Fruit fly (Drosophila melanogaster) whole organism, embryonic: ENCODE results near the gene Ubc6.

Experiments used
- Awh ChIP-seq: fragments of 200-800 bp; sonication (Bioruptor generic); IDR thresholded peaks from 2 replicates; pipeline ENCODE4, ENCODE4 v1.3.6; 2022; ENCODE audit warnings: missing biosample characterization, missing genetic modification characterization
- B-H1 ChIP-seq: fragments of 200-800 bp; sonication (Bioruptor generic); IDR thresholded peaks from 3 replicates; pipeline ENCODE4 v1.3.6; 2022; ENCODE audit warnings: missing biosample characterization, missing genetic modification characterization
- CG10543 ChIP-seq: fragments of 200-800 bp; sonication (Bioruptor generic); optimal IDR thresholded peaks from 3 replicates; lab custom pipeline; 2017; ENCODE audit warnings: missing biosample characterization, mild to moderate bottlenecking, missing genetic modification characterization, moderate library complexity
- CG1602 ChIP-seq: fragments of 200-800 bp; sonication (Bioruptor generic); optimal IDR thresholded peaks from 3 replicates; lab custom pipeline; 2016; ENCODE audit warnings: missing biosample characterization, missing genetic modification characterization
- CG1603 ChIP-seq: fragments of 200-800 bp; sonication (Bioruptor generic); optimal IDR thresholded peaks from 2 replicates; lab custom pipeline; 2019; ENCODE audit warnings: missing biosample characterization, mild to moderate bottlenecking, missing genetic modification characterization, moderate library complexity
- CG16779 ChIP-seq: fragments of 200-800 bp; sonication (Bioruptor generic); IDR thresholded peaks from 2 replicates; pipeline ENCODE4 v1.3.6; 2022; ENCODE audit warnings: missing biosample characterization, missing genetic modification characterization
- CG17359 ChIP-seq: fragments of 200-800 bp; sonication (Bioruptor generic); optimal IDR thresholded peaks from 3 replicates; lab custom pipeline; 2018; ENCODE audit warnings: missing biosample characterization, mild to moderate bottlenecking, missing genetic modification characterization, moderate library complexity
- CG2199 ChIP-seq: fragments of 200-800 bp; sonication (Bioruptor generic); IDR thresholded peaks from 3 replicates; pipeline ENCODE4 v1.3.6; 2022; ENCODE audit warnings: missing biosample characterization, missing genetic modification characterization
- CG2202 ChIP-seq: fragments of 200-800 bp; sonication (Bioruptor generic); optimal IDR thresholded peaks from 2 replicates; lab custom pipeline; 2018; ENCODE audit warnings: missing biosample characterization, mild to moderate bottlenecking, missing genetic modification characterization
- CG2678 ChIP-seq: fragments of 200-800 bp; sonication (Bioruptor generic); optimal IDR thresholded peaks from 3 replicates; lab custom pipeline; 2019; ENCODE audit warnings: missing biosample characterization, mild to moderate bottlenecking, missing genetic modification characterization, moderate library complexity
- CG3407 ChIP-seq: fragments of 200-800 bp; sonication (Bioruptor generic); optimal IDR thresholded peaks from 2 replicates; lab custom pipeline; 2018; ENCODE audit warnings: missing biosample characterization, mild to moderate bottlenecking, missing genetic modification characterization
- CG5953 ChIP-seq: fragments of 200-800 bp; sonication (Bioruptor generic); IDR thresholded peaks from 2 replicates; pipeline ENCODE4 v1.3.6; 2022; ENCODE audit warnings: missing biosample characterization, missing genetic modification characterization
- CG6272 ChIP-seq: fragments of 200-800 bp; sonication (Bioruptor generic); IDR thresholded peaks from 2 replicates; pipeline ENCODE4 v1.3.6; 2022; ENCODE audit warnings: missing biosample characterization, missing genetic modification characterization
- D19A ChIP-seq: fragments of 200-800 bp; optimal IDR thresholded peaks from 3 replicates; lab custom pipeline; 2019; ENCODE audit warnings: missing biosample characterization, mild to moderate bottlenecking, missing genetic modification characterization, moderate library complexity
- D19B ChIP-seq: fragments of 200-800 bp; sonication (Bioruptor generic); optimal IDR thresholded peaks from 2 replicates; lab custom pipeline; 2017; ENCODE audit warnings: missing biosample characterization, mild to moderate bottlenecking, missing genetic modification characterization
- Deaf1 ChIP-seq: fragments of 200-800 bp; optimal IDR thresholded peaks from 3 replicates; lab custom pipeline; 2019; ENCODE audit warnings: missing biosample characterization, mild to moderate bottlenecking, missing genetic modification characterization, moderate library complexity
- Dek ChIP-seq: fragments of 200-800 bp; sonication (Bioruptor generic); optimal IDR thresholded peaks from 3 replicates; lab custom pipeline; 2019; ENCODE audit warnings: missing biosample characterization, mild to moderate bottlenecking, missing genetic modification characterization, moderate library complexity
- Ets97D ChIP-seq: fragments of 200-800 bp; sonication (Bioruptor generic); optimal IDR thresholded peaks from 3 replicates; lab custom pipeline; 2016; ENCODE audit warnings: missing biosample characterization, missing genetic modification characterization
- H2.0 ChIP-seq: fragments of 200-800 bp; sonication (Bioruptor generic); IDR thresholded peaks from 2 replicates; pipeline ENCODE4 v1.3.6; 2022; ENCODE audit warnings: missing biosample characterization, missing genetic modification characterization
- HLHmδ ChIP-seq: fragments of 200-800 bp; sonication (Bioruptor generic); optimal IDR thresholded peaks from 2 replicates; lab custom pipeline; 2018; ENCODE audit warnings: missing biosample characterization, mild to moderate bottlenecking, missing genetic modification characterization, moderate library complexity
- Hr3 ChIP-seq: fragments of 200-800 bp; sonication (Bioruptor generic); optimal IDR thresholded peaks from 3 replicates; lab custom pipeline; 2016; ENCODE audit warnings: missing biosample characterization, missing genetic modification characterization
- Hsf ChIP-seq: fragments of 200-800 bp; sonication (Bioruptor generic); optimal IDR thresholded peaks from 3 replicates; lab custom pipeline; 2016; ENCODE audit warnings: missing biosample characterization, missing genetic modification characterization
- Lim3 ChIP-seq: fragments of 200-800 bp; sonication (Bioruptor generic); IDR thresholded peaks from 2 replicates; pipeline ENCODE4 v1.3.6; 2022; ENCODE audit warnings: missing biosample characterization, missing genetic modification characterization
- Med ChIP-seq: fragments of 200-800 bp; sonication (Bioruptor generic); peaks from one replicate; lab custom pipeline; 2016; ENCODE audit warnings: missing biosample characterization, missing genetic modification characterization, mild to moderate bottlenecking, inconsistent platforms, moderate library complexity
- NFAT ChIP-seq: fragments of 200-800 bp; sonication (Bioruptor generic); IDR thresholded peaks from 2 replicates; pipeline ENCODE4 v1.3.6; 2022; ENCODE audit warnings: missing biosample characterization, missing genetic modification characterization
- Oaz ChIP-seq: fragments of 200-800 bp; sonication (Bioruptor generic); IDR thresholded peaks from 2 replicates; pipeline ENCODE4 v1.3.6; 2022; ENCODE audit warnings: missing biosample characterization, missing genetic modification characterization
- Ssrp ChIP-seq: fragments of 200-800 bp; sonication (Bioruptor generic); optimal IDR thresholded peaks from 2 replicates; lab custom pipeline; 2018; ENCODE audit warnings: missing biosample characterization, mild to moderate bottlenecking, missing genetic modification characterization, moderate library complexity
- Xrp1 ChIP-seq: fragments of 200-800 bp; sonication (Bioruptor generic); IDR thresholded peaks from 2 replicates; pipeline ENCODE4 v1.3.6; 2022; ENCODE audit warnings: missing biosample characterization, missing genetic modification characterization
- YL-1 ChIP-seq: fragments of 200-800 bp; sonication (Bioruptor generic); optimal IDR thresholded peaks from 3 replicates; lab custom pipeline; 2017; ENCODE audit warnings: missing biosample characterization, mild to moderate bottlenecking, missing genetic modification characterization
- ap ChIP-seq: fragments of 200-800 bp; sonication (Bioruptor generic); IDR thresholded peaks from 2 replicates; pipeline ENCODE4 v1.3.6; 2022; ENCODE audit warnings: missing biosample characterization, missing genetic modification characterization
- ara ChIP-seq: fragments of 200-800 bp; sonication (Bioruptor generic); IDR thresholded peaks from 2 replicates; pipeline ENCODE4 v1.3.6; 2022; ENCODE audit warnings: missing biosample characterization, missing genetic modification characterization
- az2 ChIP-seq: fragments of 200-800 bp; sonication (Bioruptor generic); optimal IDR thresholded peaks from 3 replicates; lab custom pipeline; 2016; ENCODE audit warnings: missing biosample characterization, missing genetic modification characterization
- bbx ChIP-seq: fragments of 200-800 bp; sonication (Bioruptor generic); IDR thresholded peaks from 2 replicates; pipeline ENCODE4 v1.3.6; 2022; ENCODE audit warnings: missing biosample characterization, missing genetic modification characterization; ENCODE audit not compliant: partially characterized antibody
- chinmo ChIP-seq: fragments of 200-800 bp; sonication (Bioruptor generic); IDR thresholded peaks from 4 replicates; pipeline ENCODE4 v1.3.6; 2022; ENCODE audit warnings: missing biosample characterization, missing genetic modification characterization; ENCODE audit not compliant: partially characterized antibody
- chm ChIP-seq: fragments of 200-800 bp; sonication (Bioruptor generic); IDR thresholded peaks from 2 replicates; pipeline ENCODE4 v1.3.6; 2022; ENCODE audit warnings: missing biosample characterization, missing genetic modification characterization
- corto ChIP-seq: fragments of 200-800 bp; sonication (Bioruptor generic); optimal IDR thresholded peaks from 2 replicates; lab custom pipeline; 2016; ENCODE audit warnings: missing biosample characterization, mild to moderate bottlenecking, missing genetic modification characterization, moderate library complexity
- cwo ChIP-seq: fragments of 200-800 bp; sonication (Bioruptor generic); optimal IDR thresholded peaks from 3 replicates; lab custom pipeline; 2017; ENCODE audit warnings: missing biosample characterization, missing genetic modification characterization, mild to moderate bottlenecking, moderate library complexity, missing genetic modification reagents
- fd96Cb ChIP-seq: fragments of 200-800 bp; sonication (Bioruptor generic); optimal IDR thresholded peaks from 2 replicates; lab custom pipeline; 2018; ENCODE audit warnings: missing biosample characterization, mild to moderate bottlenecking, missing genetic modification characterization, moderate library complexity
- gsb-n ChIP-seq: fragments of 200-800 bp; sonication (Bioruptor generic); optimal IDR thresholded peaks from 3 replicates; lab custom pipeline; 2018; ENCODE audit warnings: missing biosample characterization, mild to moderate bottlenecking, missing genetic modification characterization
- h ChIP-seq: fragments of >200 bp; optimal IDR thresholded peaks from 2 replicates; lab custom pipeline; 2017
- ham ChIP-seq: fragments of 200-800 bp; sonication (Bioruptor generic); IDR thresholded peaks from 2 replicates; pipeline ENCODE4 v1.3.6; 2022; ENCODE audit warnings: missing biosample characterization, missing genetic modification characterization
- salm ChIP-seq: fragments of 200-800 bp; sonication (Bioruptor generic); optimal IDR thresholded peaks from 2 replicates; lab custom pipeline; 2018; ENCODE audit warnings: missing biosample characterization, mild to moderate bottlenecking, missing genetic modification characterization
- sna ChIP-seq: fragments of 200-800 bp; sonication (Bioruptor generic); IDR thresholded peaks from 2 replicates; pipeline ENCODE4 v1.3.6; 2022; ENCODE audit warnings: missing biosample characterization, missing genetic modification characterization; ENCODE audit not compliant: partially characterized antibody
- twi ChIP-seq: fragments of 200-800 bp; optimal IDR thresholded peaks from 2 replicates; lab custom pipeline; 2019; ENCODE audit warnings: missing biosample characterization, mild to moderate bottlenecking, missing genetic modification characterization, moderate library complexity
- tx ChIP-seq: fragments of 200-800 bp; sonication (Bioruptor generic); optimal IDR thresholded peaks from 2 replicates; lab custom pipeline; 2016; ENCODE audit warnings: missing biosample characterization, missing genetic modification characterization
- z ChIP-seq: fragments of 200-800 bp; sonication (Bioruptor generic); IDR thresholded peaks from 3 replicates; pipeline ENCODE4 v1.3.6; 2022; ENCODE audit warnings: missing biosample characterization, missing genetic modification characterization
- zfh2 ChIP-seq: fragments of 200-800 bp; sonication (Bioruptor generic); optimal IDR thresholded peaks from 2 replicates; lab custom pipeline; 2016; ENCODE audit warnings: missing biosample characterization, missing genetic modification characterization

Gene Ubc6

DNA sequence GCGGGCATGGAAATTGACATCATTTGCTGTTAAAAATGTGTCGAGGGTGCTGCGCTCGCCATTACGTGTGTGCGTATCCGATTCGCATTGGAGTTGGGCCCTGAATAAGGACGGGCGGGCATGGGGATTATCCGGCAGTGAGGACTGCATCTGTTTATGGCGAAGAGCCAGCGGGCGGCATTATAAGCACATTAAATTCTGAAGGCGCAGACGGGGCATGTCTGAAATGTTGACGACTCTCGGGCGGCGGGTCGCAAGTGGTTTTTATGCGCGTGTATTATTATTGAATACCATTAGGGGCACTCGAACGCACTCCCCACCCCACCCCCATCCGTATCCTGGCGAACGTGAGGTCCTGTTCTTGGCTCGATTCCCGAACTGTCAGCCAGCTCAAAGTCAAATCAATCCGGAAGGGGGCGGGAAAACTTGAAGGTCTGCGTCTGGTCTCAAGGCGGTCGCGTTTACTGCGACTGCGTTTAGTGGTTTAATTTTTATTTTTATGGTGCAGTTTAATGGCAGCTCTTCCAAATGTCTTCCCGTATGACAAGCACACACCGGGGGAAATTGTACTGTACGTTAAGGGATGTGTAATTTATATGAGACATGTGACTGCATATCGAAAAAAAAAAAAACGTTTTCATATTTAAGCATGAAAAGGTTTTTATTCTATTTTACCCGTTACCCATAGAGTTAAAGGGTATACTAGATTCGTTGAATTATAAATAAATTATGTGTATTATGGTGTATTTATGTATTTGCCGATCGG is 26.0 kb upstream of the Ubc6 start (continued):
- TF ChIP-seq CG2199 (GFP tag; lab: Robert Waterston, UW) (no peak; the same call in 2 of the 3 replicates), YL-1 (GFP tag; lab: Kevin White, UChicago) (no peak), Ets97D (GFP tag; lab: Kevin White, UChicago) (no peak), HLHmδ (GFP tag; lab: Kevin White, UChicago) (no peak), NFAT (GFP tag; lab: Robert Waterston, UW) (no peak)

DNA sequence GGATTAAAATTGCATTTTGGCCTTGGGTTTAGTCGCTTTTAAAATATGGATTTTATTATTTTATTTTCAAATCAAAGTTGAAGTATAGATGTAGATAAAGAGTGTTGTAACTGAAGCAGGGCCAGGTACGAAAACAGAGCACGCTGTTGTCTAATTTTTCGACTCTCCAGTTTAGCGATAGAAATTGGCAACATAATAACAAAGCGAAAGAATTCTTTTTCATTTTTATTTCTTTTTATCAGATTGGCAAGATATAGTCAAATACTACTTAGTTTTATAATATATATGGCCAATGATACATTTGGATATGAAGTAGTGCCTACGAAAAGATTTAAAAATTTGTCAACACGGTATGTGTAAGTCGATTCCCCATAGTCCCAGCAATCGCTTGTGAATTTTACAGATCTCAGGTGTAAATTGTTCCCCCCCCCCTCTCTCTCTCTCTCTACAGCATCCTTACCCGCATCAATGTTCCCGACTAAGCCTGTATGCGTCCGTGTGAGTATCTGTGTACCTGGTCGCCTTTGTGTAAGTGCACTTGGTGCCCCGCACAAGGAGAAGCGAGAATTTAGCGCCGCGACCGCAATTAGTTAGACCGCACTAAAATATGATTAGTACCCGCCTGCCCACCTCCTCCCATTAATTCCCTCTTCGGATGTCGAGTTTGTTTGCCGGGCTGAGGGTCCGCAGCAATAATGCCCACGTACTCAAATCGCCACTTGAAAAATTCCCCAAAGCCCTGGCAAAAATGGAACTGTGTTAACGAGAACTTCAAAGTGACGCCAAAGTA is 23.6 kb upstream of the Ubc6 start:
- TF ChIP-seq h (lab: Kevin White, UChicago), result no peak
- TF ChIP-seq gsb-n, result no peak
- TF ChIP-seq CG17359 (tag; lab: Kevin White, UChicago), result no peak
- TF ChIP-seq ham (GFP tag; lab: Robert Waterston, UW), result no peak
- no peak for TF ChIP-seq CG1602 (GFP tag; lab: Kevin White, UChicago)
- TF ChIP-seq Awh (GFP tag; lab: Robert Waterston, UW), result peak; percentile 33; the same call in 1 of the 2 replicates
- no peak for TF ChIP-seq zfh2
- TF ChIP-seq twi, result no peak
- peak; percentile 31 for TF ChIP-seq D19B (GFP tag; lab: Kevin White, UChicago)
- no peak for TF ChIP-seq fd96Cb (tag; lab: Kevin White, UChicago)
- TF ChIP-seq az2, result no peak
- TF ChIP-seq z (GFP tag; lab: Robert Waterston, UW), result 0 out of 3 replicates have a peak, but pooled peaks have one; percentile 22
- no peak for TF ChIP-seq tx (GFP tag; lab: Kevin White, UChicago)
- no peak for TF ChIP-seq Lim3 (GFP tag; lab: Robert Waterston, UW)
- no peak for TF ChIP-seq salm (tag; lab: Kevin White, UChicago)
- TF ChIP-seq Hr3, result no peak
- TF ChIP-seq CG16779 (GFP tag; lab: Robert Waterston, UW), result 0 out of 2 replicates have a peak, but pooled peaks have one; percentile 4
- TF ChIP-seq Hsf, result no peak
- no peak for TF ChIP-seq YL-1 (GFP tag; lab: Kevin White, UChicago)
- no peak for TF ChIP-seq cwo (GFP tag; lab: Kevin White, UChicago)
- 0 out of 2 replicates have a peak, but pooled peaks have one; percentile 32 for TF ChIP-seq chm (GFP tag; lab: Robert Waterston, UW)
- no peak for TF ChIP-seq B-H1 (GFP tag; lab: Robert Waterston, UW)
- peak; percentile 5 for TF ChIP-seq corto (GFP tag; lab: Kevin White, UChicago)
- no peak for TF ChIP-seq Ssrp (tag; lab: Kevin White, UChicago)
- TF ChIP-seq CG6272 (GFP tag; lab: Robert Waterston, UW), result no peak
- TF ChIP-seq CG2678, result no peak
- no peak for TF ChIP-seq CG2202 (tag; lab: Kevin White, UChicago)
- no peak for TF ChIP-seq Xrp1 (GFP tag; lab: Robert Waterston, UW)
- TF ChIP-seq Dek, result no peak
- no peak for TF ChIP-seq CG1603
- no peak for TF ChIP-seq sna (GFP tag; lab: Robert Waterston, UW)
- no peak for TF ChIP-seq H2.0 (GFP tag; lab: Robert Waterston, UW)
- no peak for TF ChIP-seq bbx (GFP tag; lab: Robert Waterston, UW)
- TF ChIP-seq chinmo, result no peak
- no peak for TF ChIP-seq ara
- TF ChIP-seq Med (GFP tag; lab: Kevin White, UChicago), result no peak
- TF ChIP-seq CG3407 (GFP tag; lab: Kevin White, UChicago), result no peak
- TF ChIP-seq D19A (tag; lab: Kevin White, UChicago), result no peak
- TF ChIP-seq Deaf1 (tag; lab: Kevin White, UChicago), result no peak
- no peak for TF ChIP-seq CG5953 (GFP tag; lab: Robert Waterston, UW)
- TF ChIP-seq CG10543, result no peak
- TF ChIP-seq ap (GFP tag; lab: Robert Waterston, UW), result no peak
- no peak for TF ChIP-seq Oaz
